Worm (Caenorhabditis elegans) whole organism, L3 larva: Measurements from ENCODE around the gene R52.4.

Experiments
- R02D3.7 ChIP-seq: fragments of 150-350 bp; optimal IDR thresholded peaks from 2 replicates; lab custom pipeline; 2014; ENCODE audit warnings: missing biosample characterization, missing genetic modification characterization
- fos-1 ChIP-seq: fragments of 150-350 bp; optimal IDR thresholded peaks from 2 replicates; lab custom pipeline; 2014; ENCODE audit warnings: missing biosample characterization, missing genetic modification characterization
- nhr-237 ChIP-seq: fragments of 150-350 bp; optimal IDR thresholded peaks from 2 replicates; lab custom pipeline; 2014; ENCODE audit warnings: missing biosample characterization, missing genetic modification characterization
- nhr-28 ChIP-seq: fragments of 150-350 bp; optimal IDR thresholded peaks from 2 replicates; lab custom pipeline; 2014; ENCODE audit warnings: missing biosample characterization, missing genetic modification characterization
- skn-1 ChIP-seq: fragments of 150-350 bp; optimal IDR thresholded peaks from 2 replicates; lab custom pipeline; 2014; ENCODE audit warnings: missing biosample characterization, missing genetic modification characterization
- snpc-4 ChIP-seq: fragments of 150-350 bp; optimal IDR thresholded peaks from 2 replicates; lab custom pipeline; 2014; ENCODE audit warnings: missing biosample characterization, missing genetic modification characterization
- unc-62 ChIP-seq: fragments of 150-350 bp; sonication (generic microtip); optimal IDR thresholded peaks from 4 replicates; lab custom pipeline; 2014; ENCODE audit warnings: missing biosample characterization, missing genetic modification reagents, missing genetic modification characterization
- zag-1 ChIP-seq: fragments of 150-350 bp; optimal IDR thresholded peaks from 2 replicates; lab custom pipeline; 2014; ENCODE audit warnings: missing biosample characterization, missing genetic modification characterization

- TF ChIP-seq unc-62 (GFP tag; lab: Kevin White, UChicago), result no peak
- TF ChIP-seq nhr-28 (tag; lab: Kevin White, UChicago), result no peak
- no peak for TF ChIP-seq nhr-237 (tag; lab: Kevin White, UChicago)
- no peak for TF ChIP-seq skn-1 (tag; lab: Kevin White, UChicago)
- TF ChIP-seq R02D3.7 (tag; lab: Kevin White, UChicago), result no peak
- no peak for TF ChIP-seq snpc-4 (tag; lab: Kevin White, UChicago)
- TF ChIP-seq zag-1 (tag; lab: Kevin White, UChicago), result no peak
- TF ChIP-seq fos-1 (tag; lab: Kevin White, UChicago), result no peak
Observed at ce11 chrII:2138901-2139300, 30.7 kb upstream of the R52.4 start.
